Worm (Caenorhabditis elegans) whole organism, L4/young adult: ENCODE results near the gene R193.6.

Experiments used
- W03F9.2 ChIP-seq: fragments of 150-350 bp; optimal IDR thresholded peaks from 2 replicates; lab custom pipeline; 2014; ENCODE audit warnings: missing biosample characterization, missing genetic modification characterization
- dao-5 ChIP-seq: sonication (generic microtip); optimal IDR thresholded peaks from 2 replicates; lab custom pipeline; 2016; ENCODE audit warnings: missing genotype, missing genetic modification characterization, moderate library complexity, missing compliant biosample characterization
- him-1 ChIP-seq: sonication (generic microtip); optimal IDR thresholded peaks from 2 replicates; lab custom pipeline; 2016; ENCODE audit warnings: missing genotype, missing genetic modification reagents, missing genetic modification characterization, missing compliant biosample characterization

DNA sequence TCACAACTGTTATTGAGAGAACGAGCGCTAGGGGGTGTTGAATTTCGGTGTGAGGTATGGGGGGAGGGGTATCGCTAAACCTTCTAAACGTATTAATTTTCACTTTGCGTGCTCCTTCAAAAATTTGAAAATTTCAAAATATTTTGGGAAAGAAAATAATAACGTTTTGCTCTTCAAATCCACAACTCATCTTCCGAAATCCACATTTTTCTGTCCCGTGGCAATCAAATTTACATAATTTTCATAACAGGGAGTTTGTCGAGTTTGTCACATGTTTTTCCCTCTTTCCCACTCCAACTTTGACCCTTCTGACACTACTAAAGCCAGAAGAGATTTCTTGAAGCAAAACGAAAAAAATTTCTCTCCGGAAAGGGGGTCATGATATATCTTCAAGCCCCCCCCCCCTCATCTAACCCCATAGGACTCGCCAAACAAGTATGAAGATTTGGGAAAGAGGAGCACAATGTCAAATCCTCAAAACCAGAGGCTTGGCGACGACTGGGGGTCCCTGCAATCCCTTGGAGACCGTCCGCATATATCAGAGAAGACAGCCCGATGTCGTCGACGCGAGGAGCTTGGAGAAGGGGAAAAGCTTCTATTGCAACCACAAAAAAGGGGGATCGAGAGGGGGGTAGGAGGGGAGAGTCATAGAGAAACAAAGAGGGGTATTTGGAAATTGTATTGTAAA is 32.8 kb downstream of the R193.6 start:
- no peak for TF ChIP-seq him-1 (tag; lab: Kevin White, UChicago)
- TF ChIP-seq dao-5 (tag; lab: Kevin White, UChicago), result no peak
- no peak for TF ChIP-seq W03F9.2 (tag; lab: Kevin White, UChicago)
